Fruit fly (Drosophila melanogaster): ENCODE results near the gene Inx2.

Gene Inx2

dm6 chrX:6969364-6970137 lies 28.9 kb upstream of the Inx2 start, which contains the start of gene CG4586 (continued):
- TF ChIP-seq CG18764 (GFP tag; optimal IDR thresholded peaks at IDR 0.05) (peak; percentile 94), Neu2 (GFP tag; optimal IDR thresholded peaks at IDR 0.05; ENCODE audit: borderline replicate concordance) (peak; percentile 62), mam (GFP tag; optimal IDR thresholded peaks at IDR 0.05) (peak; percentile 92), hth (optimal IDR thresholded peaks at IDR 0.05) (no peak), tup (GFP tag; optimal IDR thresholded peaks at IDR 0.05) (peak; percentile 94), CG18476 (GFP tag; optimal IDR thresholded peaks at IDR 0.05) (peak; percentile 95), CG17802 (tag; optimal IDR thresholded peaks at IDR 0.05) (peak; percentile 80), Stat92E (GFP tag; optimal IDR thresholded peaks at IDR 0.05) (peak in 1 of 3 experiments; percentile 47), Sry-β (GFP tag; optimal IDR thresholded peaks at IDR 0.05) (peak; percentile 39), tin (GFP tag; optimal IDR thresholded peaks at IDR 0.05) (peak; percentile 91), CG12104 (GFP tag; optimal IDR thresholded peaks at IDR 0.05) (peak; percentile 91), CG17912 (GFP tag; optimal IDR thresholded peaks at IDR 0.05) (peak; percentile 80), CoRest (tag; optimal IDR thresholded peaks at IDR 0.05) (peak; percentile 87), Bgb (GFP tag; IDR thresholded peaks at IDR 0.05; ENCODE audit: partially characterized antibody) (no peak), CG8924 (tag; optimal IDR thresholded peaks at IDR 0.05) (peak; percentile 95), CG6683 (GFP tag; optimal IDR thresholded peaks at IDR 0.05) (peak; percentile 94), CG32767 (GFP tag; IDR thresholded peaks at IDR 0.05) (peak; percentile 91), CG3726 (GFP tag; IDR thresholded peaks at IDR 0.05) (peak; percentile 86), CG32532 (GFP tag; IDR thresholded peaks at IDR 0.05) (peak; percentile 96), wek (GFP tag; optimal IDR thresholded peaks at IDR 0.05) (peak; percentile 94), Side (GFP tag; optimal IDR thresholded peaks at IDR 0.05) (peak; percentile 97), Dref (GFP tag; IDR thresholded peaks at IDR 0.05) (no peak; the same call in 1 of the 2 replicates), CG17568 (GFP tag; optimal IDR thresholded peaks at IDR 0.05) (peak; percentile 96), ato (GFP tag; IDR thresholded peaks at IDR 0.05; ENCODE audit: partially characterized antibody) (no peak), CG1647 (GFP tag; optimal IDR thresholded peaks at IDR 0.05) (peak; percentile 93), CG2129 (GFP tag; IDR thresholded peaks at IDR 0.05; ENCODE audit: partially characterized antibody) (no peak), ems (GFP tag; optimal IDR thresholded peaks at IDR 0.05) (peak; percentile 97), chn (GFP tag; optimal IDR thresholded peaks at IDR 0.05) (peak; percentile 91), hbn (GFP tag; IDR thresholded peaks at IDR 0.05; ENCODE audit: partially characterized antibody) (no peak), CG4730 (GFP tag; IDR thresholded peaks at IDR 0.05) (peak; percentile 83), Hr51 (GFP tag; optimal IDR thresholded peaks at IDR 0.05) (peak; percentile 95 to 97), CG8388 (GFP tag; optimal IDR thresholded peaks at IDR 0.05) (peak; percentile 93), CG31224 (GFP tag; IDR thresholded peaks at IDR 0.05) (peak; percentile 80), CG4820 (GFP tag; optimal IDR thresholded peaks at IDR 0.05) (peak; percentile 88), gt (GFP tag; IDR thresholded peaks at IDR 0.05) (no peak), Trl (optimal IDR thresholded peaks at IDR 0.05) (no peak), Trl (GFP tag; optimal IDR thresholded peaks at IDR 0.05) (peak; percentile 94), CG13775 (GFP tag; optimal IDR thresholded peaks at IDR 0.05) (peak; percentile 91), CG32772 (GFP tag; IDR thresholded peaks at IDR 0.05) (peak; percentile 84), Oli (tag; optimal IDR thresholded peaks at IDR 0.05) (peak; percentile 93), cwo (GFP tag; optimal IDR thresholded peaks at IDR 0.05) (peak; percentile 95), CG4617 (GFP tag; optimal IDR thresholded peaks at IDR 0.05; ENCODE audit: borderline replicate concordance) (peak; percentile 81), tx (GFP tag; optimal IDR thresholded peaks at IDR 0.05) (peak; percentile 90), Abd-B (GFP tag; optimal IDR thresholded peaks at IDR 0.05) (peak; percentile 70), CG13624 (GFP tag; optimal IDR thresholded peaks at IDR 0.05) (peak; percentile 97), CG9817 (tag; optimal IDR thresholded peaks at IDR 0.05) (peak; percentile 90), fu2 (GFP tag; optimal IDR thresholded peaks at IDR 0.05) (peak; percentile 95), NfI (GFP tag; optimal IDR thresholded peaks at IDR 0.05) (peak; percentile 95)
